Fruit fly (Drosophila melanogaster): Measurements from ENCODE around the gene Src64B.

Src64B gene

dm6 chr3L:4625387-4626386 lies at the start of gene Src64B:
TSS of gene Src64B (minus strand) at chr3L:4626196.
- TF ChIP-seq CTCF (optimal IDR thresholded peaks at IDR 0.05) (peak in 1 of 2 experiments; percentile 56), CG8478 (optimal IDR thresholded peaks at IDR 0.05) (no peak)

- TF ChIP-seq CTCF (optimal IDR thresholded peaks at IDR 0.05) (no peak), CG8478 (optimal IDR thresholded peaks at IDR 0.05) (no peak)
These were observed 41.3 kb upstream of the Src64B start, which contains the start of gene CG32236 for dm6 chr3L:4667289-4667688. TSS of gene CG32236 (minus strand) at chr3L:4667389.

DNA sequence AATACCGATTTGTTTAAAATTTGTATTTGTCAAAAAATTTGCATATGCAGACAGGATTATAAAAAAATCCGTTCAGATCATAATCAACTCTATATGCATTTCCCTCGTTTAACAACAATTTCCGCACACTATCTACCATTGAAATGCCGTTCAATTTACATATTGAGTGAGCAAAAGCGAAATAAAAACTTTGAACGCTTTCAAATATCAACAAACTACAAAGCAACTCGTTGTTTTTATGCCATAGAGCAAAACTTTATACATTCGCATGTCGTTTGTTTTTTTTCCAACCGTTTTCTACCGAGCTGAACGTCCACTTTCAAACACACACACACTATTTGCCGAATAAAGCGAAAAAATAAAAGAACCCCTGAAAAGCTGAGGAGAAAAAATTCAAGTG lies 22.0 kb upstream of the Src64B start, which contains the start of gene TTLL1B:
TTLL1B (plus strand) TSS at position 301 of the 400 bp plus-strand sequence.
- TF ChIP-seq CTCF (optimal IDR thresholded peaks at IDR 0.05) (no peak), CG8478 (optimal IDR thresholded peaks at IDR 0.05) (no peak)

DNA sequence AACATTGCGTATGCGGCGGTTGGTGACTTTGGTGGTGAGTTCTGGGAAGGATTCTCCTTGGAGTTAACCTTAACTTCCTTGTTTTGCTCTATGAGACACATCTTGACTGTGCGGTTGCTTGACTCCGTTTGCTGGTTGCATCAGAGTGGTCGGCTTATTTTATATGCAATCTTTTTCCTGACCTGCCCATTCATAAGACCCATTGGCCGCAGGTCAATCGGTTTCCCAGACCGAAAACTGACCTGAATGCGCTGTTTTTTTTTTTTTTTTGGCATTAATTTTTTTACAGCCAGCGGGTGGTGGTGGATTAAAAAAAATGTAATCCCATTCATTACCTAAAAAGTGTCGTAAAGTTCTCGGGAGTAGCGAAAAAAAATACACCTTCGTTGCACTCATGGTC lies 8.7 kb upstream of the Src64B start, which contains the start of gene CG13716:
CG13716 (minus strand) TSS at position 101 of the 400 bp plus-strand sequence.
- no peak for TF ChIP-seq CG8478 (optimal IDR thresholded peaks at IDR 0.05)
- TF ChIP-seq CTCF (optimal IDR thresholded peaks at IDR 0.05): no peak

- TF ChIP-seq CTCF (optimal IDR thresholded peaks at IDR 0.05) (no peak), CG8478 (optimal IDR thresholded peaks at IDR 0.05) (no peak)
These were observed 1.0 kb upstream of the Src64B start for dm6 chr3L:4627012-4627411.

DNA sequence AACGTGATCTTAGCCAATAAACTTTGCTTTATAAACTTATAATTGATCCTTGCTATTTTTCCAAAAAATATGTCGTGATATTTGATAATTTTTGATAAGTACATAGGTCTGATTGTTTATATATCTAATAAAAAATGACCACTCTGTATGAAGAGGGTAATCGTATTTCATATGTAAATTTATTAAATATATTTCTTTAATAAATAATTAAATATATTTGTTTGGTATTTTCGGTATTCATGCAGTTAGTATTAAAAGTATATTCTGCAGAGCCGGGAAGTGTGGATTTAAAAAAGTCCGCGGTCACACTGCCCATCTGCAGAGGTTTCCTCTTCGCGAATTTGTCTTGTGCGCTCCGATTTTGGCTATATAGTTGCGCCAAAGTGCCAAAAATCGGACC lies 438 bp upstream of the Src64B start, which contains the start of gene HDAC1:
HDAC1 (plus strand) TSS at position 301 of the 400 bp plus-strand sequence.
- TF ChIP-seq CTCF (optimal IDR thresholded peaks at IDR 0.05) (no peak), CG8478 (optimal IDR thresholded peaks at IDR 0.05) (no peak)

dm6 chr3L:4624371-4625154 lies 1.4 kb downstream of the Src64B start:
- TF ChIP-seq CG8478 (optimal IDR thresholded peaks at IDR 0.05) (no peak), CTCF (optimal IDR thresholded peaks at IDR 0.05) (no peak)

- TF ChIP-seq CTCF (optimal IDR thresholded peaks at IDR 0.05): no peak
- no peak for TF ChIP-seq CG8478 (optimal IDR thresholded peaks at IDR 0.05)
These were observed 2.1 kb downstream of the Src64B start for dm6 chr3L:4623870-4624269.

DNA sequence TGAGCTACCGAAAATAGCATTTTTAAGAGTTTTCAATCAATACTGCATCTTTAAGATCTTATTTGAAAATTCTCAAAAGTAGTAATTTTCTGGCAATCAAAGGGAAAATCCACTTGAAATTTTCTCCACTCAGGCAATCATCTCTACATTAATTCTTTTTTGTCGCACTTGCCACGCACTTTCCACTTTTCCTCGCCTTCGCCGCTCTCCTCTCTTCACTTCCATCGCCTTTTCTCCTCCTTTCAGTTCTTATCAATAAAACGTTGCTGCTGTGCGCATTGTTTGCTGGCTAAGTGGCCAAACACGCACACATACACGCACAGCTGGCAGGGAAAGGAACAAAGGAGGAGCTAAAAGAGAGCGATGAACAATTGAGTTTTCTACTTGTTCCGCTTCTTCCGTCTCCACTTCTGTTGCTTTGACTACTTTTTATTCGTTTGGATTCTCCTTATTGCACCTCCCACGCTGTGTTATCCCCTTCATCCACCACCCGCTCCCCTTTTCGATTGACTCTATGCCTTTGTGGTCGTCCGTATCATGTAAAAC lies 2.9 kb downstream of the Src64B start:
- no peak for TF ChIP-seq CTCF (optimal IDR thresholded peaks at IDR 0.05)
- no peak for TF ChIP-seq CG8478 (optimal IDR thresholded peaks at IDR 0.05)

DNA sequence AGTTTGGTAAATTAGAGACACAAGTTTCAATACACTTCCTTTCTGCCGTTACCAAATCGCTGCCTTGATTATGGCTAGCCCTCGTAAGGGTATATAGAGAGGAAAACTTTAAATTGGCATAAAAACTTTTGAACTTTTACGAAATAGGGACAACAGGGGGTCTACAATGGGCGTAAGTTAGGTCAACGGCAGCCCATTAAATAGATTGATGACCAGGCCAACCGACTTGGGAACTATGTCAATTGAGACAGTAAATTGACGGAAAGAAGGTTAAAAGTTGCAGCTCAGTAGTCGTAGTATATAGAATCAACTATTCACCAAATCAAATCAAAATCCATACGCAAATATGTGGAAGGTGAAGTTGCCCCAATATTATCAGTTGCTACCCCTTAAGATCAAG lies 5.1 kb downstream of the Src64B start, which contains the start of gene CG32246:
CG32246 (plus strand) TSS at position 301 of the 400 bp plus-strand sequence.
- TF ChIP-seq CG8478 (optimal IDR thresholded peaks at IDR 0.05) (no peak), CTCF (optimal IDR thresholded peaks at IDR 0.05) (no peak)

DNA sequence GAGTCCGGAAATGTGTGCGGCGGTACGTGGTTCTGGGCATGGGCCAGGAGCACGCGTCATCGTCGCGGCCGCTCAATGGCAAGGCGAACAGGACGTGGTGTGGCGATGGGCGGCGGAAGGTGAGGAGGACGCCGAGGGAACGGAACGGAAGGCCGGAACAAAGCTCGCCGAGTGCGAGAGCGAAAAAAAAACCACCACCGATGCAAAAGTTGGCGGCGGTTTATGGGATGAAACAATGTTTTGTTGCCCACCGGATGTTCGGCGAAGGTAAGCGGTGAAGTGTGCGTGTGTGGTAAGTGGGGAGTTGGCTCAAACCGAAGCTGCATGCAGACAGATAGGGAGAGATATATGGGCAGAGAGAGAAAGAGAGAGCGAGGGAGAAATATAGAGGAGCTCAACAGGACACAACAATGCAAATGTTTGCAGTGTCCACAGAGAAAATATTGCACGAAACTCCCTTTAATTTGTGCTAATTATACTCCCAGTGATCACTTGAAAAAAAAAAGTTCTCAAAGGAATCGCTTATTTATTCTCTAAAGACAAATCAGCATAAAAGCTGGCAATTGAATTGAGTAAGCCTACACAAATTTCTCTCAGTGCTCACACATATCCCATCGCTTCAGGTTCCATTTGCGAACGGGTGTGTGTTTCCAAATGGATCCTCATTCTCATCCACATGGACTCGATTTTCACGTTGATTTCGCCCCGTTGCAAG lies 6.3 kb downstream of the Src64B start:
- no peak for TF ChIP-seq CTCF (optimal IDR thresholded peaks at IDR 0.05)
- no peak for TF ChIP-seq CG8478 (optimal IDR thresholded peaks at IDR 0.05)

DNA sequence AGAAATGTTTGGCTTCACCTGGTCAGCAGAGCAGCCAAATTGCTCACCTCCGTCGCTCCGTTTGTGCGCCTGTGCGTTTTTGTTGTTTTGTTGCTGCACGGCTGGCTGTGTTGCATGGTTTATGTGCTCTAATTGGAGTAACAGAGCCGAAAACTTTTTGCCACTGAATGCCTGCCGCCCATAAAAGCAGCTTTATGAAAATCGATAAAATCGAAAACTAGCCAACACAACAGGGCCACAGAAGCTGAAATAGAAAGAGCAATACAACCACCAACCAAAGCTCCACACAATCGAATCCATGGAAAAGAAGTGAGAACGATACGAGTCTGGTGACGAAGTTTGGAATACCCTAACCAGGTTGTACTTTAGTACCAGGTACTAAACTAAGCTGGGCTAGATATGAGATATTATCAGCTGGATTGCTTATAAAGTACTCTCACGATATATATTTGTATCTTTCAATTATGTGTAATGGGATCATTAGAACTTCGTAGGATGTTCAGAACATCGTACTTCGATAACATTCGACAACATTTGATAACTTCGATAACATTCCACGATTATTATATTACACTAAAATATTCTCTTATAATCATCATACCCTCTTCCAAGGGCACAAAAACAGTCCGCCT lies 7.0 kb downstream of the Src64B start:
- no peak for TF ChIP-seq CG8478 (optimal IDR thresholded peaks at IDR 0.05)
- TF ChIP-seq CTCF (optimal IDR thresholded peaks at IDR 0.05): no peak

- TF ChIP-seq CTCF (optimal IDR thresholded peaks at IDR 0.05): no peak
- no peak for TF ChIP-seq CG8478 (optimal IDR thresholded peaks at IDR 0.05)
These were observed 10.9 kb downstream of the Src64B start for dm6 chr3L:4615064-4615463.

- no peak for TF ChIP-seq CTCF (optimal IDR thresholded peaks at IDR 0.05)
- TF ChIP-seq CG8478 (optimal IDR thresholded peaks at IDR 0.05): no peak
These were observed 12.1 kb downstream of the Src64B start for dm6 chr3L:4613846-4614247.

Measured in S2 (cell line).